Worm (Caenorhabditis elegans): ENCODE data around the gene sma-2.

The sma-2 gene

ce11 chrIII:8765030-8765429 is 15.6 kb downstream of the sma-2 start:
- TF ChIP-seq sea-2 (GFP tag; optimal IDR thresholded peaks at IDR 0.05): no peak
- TF ChIP-seq nhr-77 (tag; optimal IDR thresholded peaks at IDR 0.05): no peak

DNA sequence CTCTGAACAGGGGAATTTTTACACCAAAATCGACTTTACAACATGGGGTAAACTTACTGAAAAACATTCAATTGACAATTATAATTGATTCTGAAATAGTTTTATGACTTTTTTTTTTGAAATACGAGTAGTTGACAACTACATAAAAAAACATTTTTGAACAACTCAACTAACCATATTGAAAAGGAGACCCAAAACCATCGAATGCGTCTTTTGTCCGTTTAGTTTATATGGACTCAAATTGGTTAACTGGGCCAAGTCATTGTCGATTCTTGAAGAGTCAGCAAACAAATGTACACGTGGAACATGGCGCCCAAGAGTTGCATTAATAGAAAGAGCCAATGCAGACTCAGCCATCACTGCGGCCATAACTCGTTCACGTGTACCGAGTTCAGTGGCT is 17.0 kb downstream of the sma-2 start:
- TF ChIP-seq ceh-9 (tag; optimal IDR thresholded peaks at IDR 0.05): no peak
- TF ChIP-seq elt-3 (tag; optimal IDR thresholded peaks at IDR 0.05): no peak
- no peak for TF ChIP-seq nhr-76 (tag; optimal IDR thresholded peaks at IDR 0.05)
- no peak for TF ChIP-seq fkh-10 (GFP tag; optimal IDR thresholded peaks at IDR 0.05)
- no peak for TF ChIP-seq unc-62 (GFP tag; optimal IDR thresholded peaks at IDR 0.05)
- no peak for TF ChIP-seq elt-2 (tag; optimal IDR thresholded peaks at IDR 0.05)
- no peak for TF ChIP-seq nhr-28 (tag; optimal IDR thresholded peaks at IDR 0.05)
- no peak for TF ChIP-seq nhr-11 (tag; optimal IDR thresholded peaks at IDR 0.05)
- TF ChIP-seq skn-1 (tag; optimal IDR thresholded peaks at IDR 0.05): no peak
- no peak for TF ChIP-seq daf-12 (tag; optimal IDR thresholded peaks at IDR 0.05)
- no peak for TF ChIP-seq egl-5 (tag; optimal IDR thresholded peaks at IDR 0.05)
- no peak for TF ChIP-seq pha-4 (tag; optimal IDR thresholded peaks at IDR 0.05)
- no peak for TF ChIP-seq aly-2 (tag; optimal IDR thresholded peaks at IDR 0.05)
- no peak for TF ChIP-seq mml-1 (tag; optimal IDR thresholded peaks at IDR 0.05)
- TF ChIP-seq nhr-25 (tag; optimal IDR thresholded peaks at IDR 0.05): no peak
- no peak for TF ChIP-seq elt-1 (tag; optimal IDR thresholded peaks at IDR 0.05)
- no peak for TF ChIP-seq lin-39 (tag; optimal IDR thresholded peaks at IDR 0.05)
- TF ChIP-seq ceh-82 (tag; optimal IDR thresholded peaks at IDR 0.05): no peak

DNA sequence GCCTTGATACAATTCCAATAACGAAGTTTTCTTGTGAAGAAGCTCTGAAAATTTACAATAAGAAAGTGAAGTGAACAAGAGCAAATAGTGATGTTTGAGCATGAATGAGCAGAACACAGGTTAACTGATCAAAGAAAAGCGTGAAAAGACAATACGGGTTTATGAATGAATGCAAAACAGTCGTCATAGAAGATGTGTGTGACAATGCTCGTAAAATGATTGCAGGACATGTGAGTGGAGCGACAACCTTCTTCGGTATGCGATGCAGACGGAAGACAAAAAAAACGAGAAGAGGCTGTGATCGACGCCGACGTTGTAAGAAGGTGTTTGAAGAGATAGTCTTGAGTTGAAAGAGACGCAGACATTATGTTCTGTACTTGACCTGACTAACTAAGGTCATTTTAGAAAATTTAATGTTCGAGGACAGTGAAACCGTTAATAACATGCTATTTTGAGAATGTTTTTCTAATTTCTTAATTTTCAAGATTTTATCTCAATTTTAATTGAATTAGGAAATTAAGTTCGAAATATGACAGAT is 17.9 kb downstream of the sma-2 start, which contains the start of gene mig-22:
mig-22 (minus strand) TSS at position 51 of the 538 bp plus-strand sequence.
- TF ChIP-seq nhr-25 (tag; optimal IDR thresholded peaks at IDR 0.05): peak; percentile 83
- no peak for TF ChIP-seq pha-4 (tag; optimal IDR thresholded peaks at IDR 0.05)
- peak; percentile 17 for TF ChIP-seq nhr-23 (tag; optimal IDR thresholded peaks at IDR 0.05)

- TF ChIP-seq ceh-28 (tag; optimal IDR thresholded peaks at IDR 0.05): peak; percentile 48
- TF ChIP-seq hmg-11 (tag; optimal IDR thresholded peaks at IDR 0.05): peak; percentile 86
- no peak for TF ChIP-seq ZK546.5 (tag; optimal IDR thresholded peaks at IDR 0.05)
- TF ChIP-seq nhr-28 (tag; optimal IDR thresholded peaks at IDR 0.05): no peak
- no peak for TF ChIP-seq aly-2 (tag; optimal IDR thresholded peaks at IDR 0.05)
- no peak for TF ChIP-seq nhr-77 (tag; optimal IDR thresholded peaks at IDR 0.05)
- peak; percentile 59 for TF ChIP-seq nfya-1 (tag; optimal IDR thresholded peaks at IDR 0.05; ENCODE audit: insufficient read depth)
- no peak for TF ChIP-seq eor-1 (tag; optimal IDR thresholded peaks at IDR 0.05)
- TF ChIP-seq ama-1 (optimal IDR thresholded peaks at IDR 0.05): no peak
- TF ChIP-seq unc-62 (GFP tag; optimal IDR thresholded peaks at IDR 0.05): no peak
- TF ChIP-seq skn-1 (tag; optimal IDR thresholded peaks at IDR 0.05): peak; percentile 42
- peak; percentile 28 for TF ChIP-seq snpc-4 (tag; optimal IDR thresholded peaks at IDR 0.05)
- TF ChIP-seq mml-1 (tag; optimal IDR thresholded peaks at IDR 0.05): no peak
- no peak for TF ChIP-seq ztf-4 (tag; optimal IDR thresholded peaks at IDR 0.05)
- no peak for TF ChIP-seq elt-1 (tag; optimal IDR thresholded peaks at IDR 0.05)
- TF ChIP-seq egl-27 (tag; optimal IDR thresholded peaks at IDR 0.05): no peak
- TF ChIP-seq nhr-12 (tag; optimal IDR thresholded peaks at IDR 0.05): no peak
- no peak for TF ChIP-seq jun-1 (tag; optimal IDR thresholded peaks at IDR 0.05)
- TF ChIP-seq lin-39 (tag; optimal IDR thresholded peaks at IDR 0.05): no peak
- no peak for TF ChIP-seq lin-15B (tag; optimal IDR thresholded peaks at IDR 0.05)
- TF ChIP-seq elt-3 (tag; optimal IDR thresholded peaks at IDR 0.05): no peak
- TF ChIP-seq pha-4 (tag; optimal IDR thresholded peaks at IDR 0.05): peak; percentile 57
- no peak for TF ChIP-seq nhr-11 (tag; optimal IDR thresholded peaks at IDR 0.05)
- no peak for TF ChIP-seq ztf-11 (tag; optimal IDR thresholded peaks at IDR 0.05)
- TF ChIP-seq R02D3.7 (tag; optimal IDR thresholded peaks at IDR 0.05): peak; percentile 32
- no peak for TF ChIP-seq ceh-16 (tag; optimal IDR thresholded peaks at IDR 0.05)
- no peak for TF ChIP-seq fkh-10 (GFP tag; optimal IDR thresholded peaks at IDR 0.05)
- no peak for TF ChIP-seq egl-5 (tag; optimal IDR thresholded peaks at IDR 0.05)
- TF ChIP-seq lsy-12 (tag; optimal IDR thresholded peaks at IDR 0.05): no peak
- no peak for TF ChIP-seq zag-1 (tag; optimal IDR thresholded peaks at IDR 0.05)
- no peak for TF ChIP-seq daf-12 (tag; optimal IDR thresholded peaks at IDR 0.05)
- no peak for TF ChIP-seq fkh-2 (tag; optimal IDR thresholded peaks at IDR 0.05)
- TF ChIP-seq unc-39 (tag; optimal IDR thresholded peaks at IDR 0.05): no peak
- no peak for TF ChIP-seq fos-1 (tag; optimal IDR thresholded peaks at IDR 0.05)
- no peak for TF ChIP-seq tbx-2 (tag; optimal IDR thresholded peaks at IDR 0.05)
- peak; percentile 74 for TF ChIP-seq nhr-43 (tag; optimal IDR thresholded peaks at IDR 0.05; ENCODE audit: poor library complexity, severe bottlenecking)
- TF ChIP-seq elt-2 (tag; optimal IDR thresholded peaks at IDR 0.05): peak; percentile 32
- TF ChIP-seq mdl-1 (tag; optimal IDR thresholded peaks at IDR 0.05): no peak
- TF ChIP-seq ceh-9 (tag; optimal IDR thresholded peaks at IDR 0.05): no peak
- no peak for TF ChIP-seq nhr-76 (tag; optimal IDR thresholded peaks at IDR 0.05)
- no peak for TF ChIP-seq nhr-237 (tag; optimal IDR thresholded peaks at IDR 0.05)
- TF ChIP-seq pqm-1 (tag; optimal IDR thresholded peaks at IDR 0.05): no peak
Measured at ce11 chrIII:8767889-8768361, 18.4 kb downstream of the sma-2 start, which contains the start of gene mtss-1. mtss-1 (plus strand) TSS chrIII:8768311.
